Fruit fly (Drosophila melanogaster): ENCODE results near the gene Ack.
A peak's percentile ranks its signal among the peaks of the same experiment; 100 is the strongest.

The Ack gene

DNA sequence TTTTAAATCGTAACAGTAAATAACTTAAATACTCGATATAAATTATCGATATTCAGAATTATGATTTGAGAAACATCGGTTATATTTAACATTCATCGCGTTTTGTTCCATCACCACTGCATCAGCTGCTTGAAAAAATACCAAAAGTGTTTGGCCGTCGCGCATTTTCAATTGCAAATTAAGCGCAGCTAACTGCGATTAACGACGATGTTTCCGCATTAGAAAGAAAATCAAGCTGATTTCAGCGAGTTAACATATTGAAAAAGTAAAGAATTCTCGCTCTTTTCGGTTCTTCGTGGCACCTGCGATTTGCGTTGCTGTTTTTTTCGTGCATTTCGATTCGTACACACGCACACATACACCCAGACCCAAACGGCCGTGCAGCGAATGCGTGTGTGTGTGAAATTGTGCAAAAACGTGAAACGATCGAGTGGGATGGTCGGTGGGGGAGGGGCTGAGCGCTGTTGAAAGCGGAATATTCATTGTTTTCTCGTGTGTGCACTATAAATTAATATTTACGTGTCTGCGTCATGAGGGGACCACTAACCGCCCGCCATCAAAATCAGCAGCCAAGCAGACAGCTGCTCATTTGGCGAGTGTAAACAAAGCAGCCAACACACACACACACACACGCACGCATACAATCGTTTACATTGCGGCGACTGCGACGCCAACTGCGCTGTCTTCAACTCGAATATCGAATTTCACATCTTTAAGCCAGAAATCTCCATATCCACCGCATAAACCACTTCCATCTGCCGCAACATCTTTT lies at the start of gene Ack (continued):
- TF ChIP-seq Opbp (GFP tag; IDR thresholded peaks at IDR 0.05; ENCODE audit: partially characterized antibody) (peak; percentile 82), CG17186 (GFP tag; optimal IDR thresholded peaks at IDR 0.05) (peak; percentile 43), CG11560 (tag; IDR thresholded peaks at IDR 0.05) (peak; percentile 95), Adf1 (GFP tag; IDR thresholded peaks at IDR 0.05) (peak; percentile 95), Doc3 (GFP tag; IDR thresholded peaks at IDR 0.05; ENCODE audit: partially characterized antibody) (peak; percentile 64; the same call in 1 of the 3 replicates), CG9797 (GFP tag; optimal IDR thresholded peaks at IDR 0.05) (peak; percentile 42), Lim3 (GFP tag; IDR thresholded peaks at IDR 0.05) (no peak), wdn (GFP tag; IDR thresholded peaks at IDR 0.05) (no peak), bbx (GFP tag; IDR thresholded peaks at IDR 0.05; ENCODE audit: partially characterized antibody) (peak; percentile 87), CG2116 (GFP tag; optimal IDR thresholded peaks at IDR 0.05) (peak; percentile 53), B-H1 (GFP tag; IDR thresholded peaks at IDR 0.05) (no peak), CG10267 (tag; optimal IDR thresholded peaks at IDR 0.05) (peak; percentile 35), twi (tag; optimal IDR thresholded peaks at IDR 0.05) (no peak), pum (GFP tag; optimal IDR thresholded peaks at IDR 0.05) (no peak), pzg (GFP tag; optimal IDR thresholded peaks at IDR 0.05) (peak; percentile 64), emc (GFP tag; optimal IDR thresholded peaks at IDR 0.05) (no peak), BtbVII (GFP tag; optimal IDR thresholded peaks at IDR 0.05) (no peak), CG17359 (tag; optimal IDR thresholded peaks at IDR 0.05) (no peak), CG11695 (GFP tag; IDR thresholded peaks at IDR 0.05) (0 out of 3 replicates have a peak, but pooled peaks have one; percentile 21), Oaz (GFP tag; IDR thresholded peaks at IDR 0.05) (no peak), tna (GFP tag; IDR thresholded peaks at IDR 0.05; ENCODE audit: partially characterized antibody) (peak; percentile 51), ATbp (GFP tag; optimal IDR thresholded peaks at IDR 0.05) (no peak), sna (GFP tag; IDR thresholded peaks at IDR 0.05; ENCODE audit: partially characterized antibody) (peak; percentile 64), HmgZ (tag; optimal IDR thresholded peaks at IDR 0.05) (no peak), ara (GFP tag; IDR thresholded peaks at IDR 0.05) (0 out of 2 replicates have a peak, but pooled peaks have one; percentile 14), CG15479 (GFP tag; optimal IDR thresholded peaks at IDR 0.05) (peak; percentile 91), CG14860 (GFP tag; IDR thresholded peaks at IDR 0.05; ENCODE audit: partially characterized antibody) (peak; percentile 67), odd (GFP tag; optimal IDR thresholded peaks at IDR 0.05) (peak; percentile 45), CG15073 (GFP tag; optimal IDR thresholded peaks at IDR 0.05) (no peak), MESR4 (GFP tag; optimal IDR thresholded peaks at IDR 0.05) (peak; percentile 57), stc (GFP tag; IDR thresholded peaks at IDR 0.05) (no peak), ato (GFP tag; IDR thresholded peaks at IDR 0.05; ENCODE audit: partially characterized antibody) (peak; percentile 17; the same call in 1 of the 2 replicates), CG17385 (GFP tag; optimal IDR thresholded peaks at IDR 0.05) (no peak), CG3847 (GFP tag; IDR thresholded peaks at IDR 0.05) (no peak), CG2129 (GFP tag; IDR thresholded peaks at IDR 0.05; ENCODE audit: partially characterized antibody) (peak; percentile 79), CG1792 (GFP tag; optimal IDR thresholded peaks at IDR 0.05) (no peak), CG10366 (GFP tag; IDR thresholded peaks at IDR 0.05) (no peak), Ada2b (GFP tag; IDR thresholded peaks at IDR 0.05) (no peak), sens (GFP tag) (peak; percentile 90), Nf-YB (GFP tag; optimal IDR thresholded peaks at IDR 0.05) (peak; percentile 0), YL-1 (GFP tag; optimal IDR thresholded peaks at IDR 0.05) (peak; percentile 68), CG13287 (GFP tag; IDR thresholded peaks at IDR 0.05; ENCODE audit: partially characterized antibody) (peak; percentile 82), nmo (GFP tag; optimal IDR thresholded peaks at IDR 0.05) (peak; percentile 15), Sin3A (optimal IDR thresholded peaks at IDR 0.05) (peak; percentile 49), CG43689 (GFP tag; IDR thresholded peaks at IDR 0.05) (no peak), CG13296 (GFP tag; optimal IDR thresholded peaks at IDR 0.05) (no peak), CG8924 (tag; optimal IDR thresholded peaks at IDR 0.05) (peak; percentile 49), dati (GFP tag; IDR thresholded peaks at IDR 0.05) (no peak), dmrt11E (tag; optimal IDR thresholded peaks at IDR 0.05) (no peak)

Measured in whole organism, embryonic.